Worm (Caenorhabditis elegans) whole organism, L2 larva: ENCODE measurements around the gene F20D6.9.

Source experiments
- blmp-1 ChIP-seq: sonication (generic microtip); optimal IDR thresholded peaks from 2 replicates; lab custom pipeline; 2017; ENCODE audit warnings: missing genetic modification characterization, mild to moderate bottlenecking, missing compliant biosample characterization, antibody characterized with exemption, moderate library complexity; ENCODE audit not compliant: insufficient read depth
- ceh-82 ChIP-seq: fragments of 150-350 bp; optimal IDR thresholded peaks from 2 replicates; lab custom pipeline; 2014; ENCODE audit warnings: missing biosample characterization, missing genetic modification characterization
- fos-1 ChIP-seq: fragments of 150-350 bp; optimal IDR thresholded peaks from 2 replicates; lab custom pipeline; 2014; ENCODE audit warnings: missing biosample characterization, missing genetic modification characterization
- lin-13 ChIP-seq: fragments of 150-350 bp; optimal IDR thresholded peaks from 2 replicates; lab custom pipeline; 2014; ENCODE audit warnings: missing biosample characterization, missing genetic modification reagents, missing genetic modification characterization
- snpc-4 ChIP-seq: fragments of 150-350 bp; optimal IDR thresholded peaks from 2 replicates; lab custom pipeline; 2014; ENCODE audit warnings: missing biosample characterization, missing genetic modification characterization
- unc-39 ChIP-seq: fragments of 150-350 bp; optimal IDR thresholded peaks from 2 replicates; lab custom pipeline; 2014; ENCODE audit warnings: missing biosample characterization, missing genetic modification characterization

ce11 chrV:8203085-8203643 is 25.9 kb upstream of the F20D6.9 start, which contains the start of gene cest-17:
- TF ChIP-seq unc-39 (tag; lab: Kevin White, UChicago): no peak
- TF ChIP-seq ceh-82 (tag; lab: Kevin White, UChicago): no peak
- TF ChIP-seq lin-13 (GFP tag; lab: Kevin White, UChicago): no peak
- TF ChIP-seq blmp-1: no peak
- TF ChIP-seq fos-1 (tag; lab: Kevin White, UChicago): peak; percentile 26
- TF ChIP-seq snpc-4 (tag; lab: Kevin White, UChicago): no peak
